Worm (Caenorhabditis elegans): ENCODE measurements around the gene Y55F3BR.10.

DNA sequence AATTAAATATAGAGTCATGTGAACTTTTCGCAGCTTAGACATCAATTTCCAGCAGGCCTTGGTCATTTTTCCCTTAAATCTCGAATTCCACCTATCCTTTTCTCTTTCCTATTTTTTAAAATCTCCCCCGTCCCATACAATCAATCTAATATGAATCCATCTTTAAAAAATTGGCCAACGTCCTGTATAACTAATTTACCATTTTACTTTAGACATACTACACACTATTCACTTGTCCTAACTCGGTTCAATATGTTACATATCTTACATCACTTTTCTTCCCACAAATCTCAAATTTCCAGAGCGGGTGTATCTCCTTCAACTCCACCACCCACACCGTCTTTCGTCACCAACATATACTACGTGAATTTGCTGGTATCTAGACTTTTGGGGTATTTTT is 13.0 kb downstream of the Y55F3BR.10 start, which contains the start of gene lgc-33:
- TF ChIP-seq ztf-11 (tag; optimal IDR thresholded peaks at IDR 0.05) (no peak), pha-4 (tag; optimal IDR thresholded peaks at IDR 0.05) (no peak), ces-1 (GFP tag; optimal IDR thresholded peaks at IDR 0.05) (no peak), snpc-4 (tag; optimal IDR thresholded peaks at IDR 0.05) (no peak), nhr-28 (tag; optimal IDR thresholded peaks at IDR 0.05) (no peak), unc-39 (tag; optimal IDR thresholded peaks at IDR 0.05) (no peak), mep-1 (tag; optimal IDR thresholded peaks at IDR 0.05) (no peak), flh-1 (GFP tag; optimal IDR thresholded peaks at IDR 0.05) (no peak), M03D4.4 (tag; optimal IDR thresholded peaks at IDR 0.05) (no peak), nhr-12 (tag; optimal IDR thresholded peaks at IDR 0.05) (no peak)

Measured in whole organism, mixed stage, embryonic.